Worm (Caenorhabditis elegans) whole organism, early embryonic: ENCODE measurements around the gene ral-1.

Experiments used
- B0310.2 ChIP-seq: sonication (generic microtip); optimal IDR thresholded peaks from 2 replicates; lab custom pipeline; 2016; ENCODE audit warnings: mild to moderate bottlenecking, missing genetic modification characterization, missing compliant biosample characterization
- F13C5.2 ChIP-seq: sonication (generic microtip); optimal IDR thresholded peaks from 2 replicates; lab custom pipeline; 2017; ENCODE audit warnings: mild to moderate bottlenecking, missing genetic modification characterization, inconsistent platforms, missing compliant biosample characterization
- aly-1 ChIP-seq: sonication (generic microtip); optimal IDR thresholded peaks from 2 replicates; lab custom pipeline; 2016; ENCODE audit warnings: missing genetic modification characterization, missing compliant biosample characterization
- ama-1 ChIP-seq: fragments of 150-350 bp; optimal IDR thresholded peaks from 2 replicates; lab custom pipeline; 2014
- ceh-13 ChIP-seq: fragments of 200-800 bp; sonication (Bioruptor generic); optimal IDR thresholded peaks from 2 replicates; lab custom pipeline; 2018; ENCODE audit warnings: mild to moderate bottlenecking, missing genetic modification characterization, missing compliant biosample characterization
- ceh-36 ChIP-seq: sonication (generic microtip); optimal IDR thresholded peaks from 2 replicates; lab custom pipeline; 2016; ENCODE audit warnings: missing genetic modification characterization, inconsistent platforms, missing compliant biosample characterization
- ets-7 ChIP-seq: sonication (generic microtip); optimal IDR thresholded peaks from 2 replicates; lab custom pipeline; 2016; ENCODE audit warnings: missing genotype, missing genetic modification characterization, missing compliant biosample characterization
- flt-1 ChIP-seq: fragments of 200-800 bp; sonication (Bioruptor generic); IDR thresholded peaks from 2 replicates; pipeline ENCODE4 v1.3.6; 2022; ENCODE audit warnings: missing genetic modification characterization, missing compliant biosample characterization
- hmbx-1 ChIP-seq: sonication (generic microtip); optimal IDR thresholded peaks from 2 replicates; lab custom pipeline; 2016; ENCODE audit warnings: mild to moderate bottlenecking, missing genetic modification characterization, missing compliant biosample characterization
- hmg-4 ChIP-seq: fragments of 200-800 bp; sonication (Bioruptor generic); optimal IDR thresholded peaks from 2 replicates; lab custom pipeline; 2018; ENCODE audit warnings: mild to moderate bottlenecking, missing genetic modification characterization, missing compliant biosample characterization
- hnd-1 ChIP-seq: sonication (generic microtip); optimal IDR thresholded peaks from 2 replicates; lab custom pipeline; 2016; ENCODE audit warnings: missing genetic modification characterization, missing compliant biosample characterization
- pes-1 ChIP-seq: fragments of 200-800 bp; sonication (Bioruptor generic); IDR thresholded peaks from 2 replicates; pipeline ENCODE4 v1.3.6; 2022; ENCODE audit warnings: missing genetic modification reagents, missing genetic modification characterization, missing compliant biosample characterization
- scrt-1 ChIP-seq: fragments of 200-800 bp; sonication (Bioruptor generic); IDR thresholded peaks from 2 replicates; pipeline ENCODE4 v1.3.6; 2022; ENCODE audit warnings: missing genetic modification characterization, missing compliant biosample characterization
- sea-1 ChIP-seq: fragments of 200-800 bp; sonication (Bioruptor generic); conservative IDR thresholded peaks from 2 replicates; pipeline ENCODE4 v1.3.6; 2022; ENCODE audit warnings: missing genetic modification characterization, missing compliant biosample characterization
- tbx-11 ChIP-seq: fragments of 200-800 bp; sonication (Bioruptor generic); IDR thresholded peaks from 2 replicates; pipeline ENCODE4 v1.3.6; 2022; ENCODE audit warnings: missing genetic modification characterization, missing compliant biosample characterization
- tbx-37 ChIP-seq: fragments of 200-800 bp; sonication (Bioruptor generic); conservative IDR thresholded peaks from 2 replicates; pipeline ENCODE4 v1.3.6; 2022; ENCODE audit warnings: missing genetic modification reagents, missing genetic modification characterization, missing compliant biosample characterization
- tra-4 ChIP-seq: sonication (generic microtip); optimal IDR thresholded peaks from 2 replicates; lab custom pipeline; 2017; ENCODE audit warnings: missing genetic modification characterization, missing compliant biosample characterization

Gene ral-1

DNA sequence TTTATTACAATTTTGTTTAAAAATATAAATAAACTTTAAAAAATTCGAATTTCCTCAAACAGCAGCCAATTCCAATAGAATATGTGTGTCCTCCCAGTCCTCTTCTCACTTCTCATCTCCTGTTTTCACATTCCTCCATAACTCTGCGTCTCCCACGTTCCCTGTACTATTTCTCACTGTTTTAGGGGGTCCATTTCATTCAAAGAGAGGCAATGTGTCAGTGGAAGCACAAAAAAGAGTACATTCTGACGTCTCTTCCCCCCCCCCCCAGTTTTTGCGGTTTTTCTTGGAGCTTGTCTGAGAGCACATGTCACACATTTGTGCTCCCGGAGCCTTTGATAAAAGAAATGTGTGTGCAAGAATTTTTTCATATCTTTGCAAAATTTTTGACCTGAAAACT lies 6.6 kb upstream of the ral-1 start:
- TF ChIP-seq flt-1 (no peak), B0310.2 (tag; lab: Kevin White, UChicago) (no peak), tbx-11 (GFP tag; lab: Robert Waterston, UW) (no peak), hmbx-1 (tag; lab: Kevin White, UChicago) (no peak), ceh-13 (no peak), F13C5.2 (tag; lab: Kevin White, UChicago) (no peak), pes-1 (GFP tag; lab: Robert Waterston, UW) (no peak), sea-1 (GFP tag; lab: Robert Waterston, UW) (no peak), ceh-36 (tag; lab: Kevin White, UChicago) (no peak), scrt-1 (GFP tag; lab: Robert Waterston, UW) (no peak), hmg-4 (GFP tag; lab: Kevin White, UChicago) (no peak), aly-1 (tag; lab: Kevin White, UChicago) (no peak), ets-7 (tag; lab: Kevin White, UChicago) (no peak), tra-4 (tag; lab: Kevin White, UChicago) (no peak), ama-1 (lab: Kevin White, UChicago) (no peak)

DNA sequence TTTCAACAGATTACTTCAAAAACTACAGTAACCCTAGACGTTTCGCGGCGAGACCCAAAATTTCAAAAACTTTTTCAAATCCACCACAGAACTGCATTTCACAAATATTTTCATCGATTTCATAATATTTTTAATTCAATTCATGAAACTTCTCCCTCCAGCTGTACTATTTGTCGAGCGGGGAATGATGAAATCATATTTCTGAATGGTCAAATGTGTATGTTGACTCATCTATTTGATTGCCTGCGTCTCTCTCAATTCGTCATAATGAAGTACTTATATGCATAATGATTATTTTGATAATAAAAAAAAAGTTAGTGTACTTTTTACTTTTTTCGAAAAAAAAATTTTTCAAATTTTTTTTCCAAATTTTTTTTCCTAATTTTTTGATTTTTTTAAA lies 4.8 kb upstream of the ral-1 start:
- TF ChIP-seq sea-1 (GFP tag; lab: Robert Waterston, UW): no peak
- TF ChIP-seq tbx-37 (GFP tag; lab: Robert Waterston, UW): no peak
- no peak for TF ChIP-seq pes-1 (GFP tag; lab: Robert Waterston, UW)
- no peak for TF ChIP-seq ets-7 (tag; lab: Kevin White, UChicago)
- no peak for TF ChIP-seq ama-1 (lab: Kevin White, UChicago)
- no peak for TF ChIP-seq hmg-4 (GFP tag; lab: Kevin White, UChicago)
- no peak for TF ChIP-seq flt-1
- no peak for TF ChIP-seq ceh-36 (tag; lab: Kevin White, UChicago)
- no peak for TF ChIP-seq F13C5.2 (tag; lab: Kevin White, UChicago)
- TF ChIP-seq tbx-11 (GFP tag; lab: Robert Waterston, UW): no peak
- TF ChIP-seq scrt-1 (GFP tag; lab: Robert Waterston, UW): no peak
- TF ChIP-seq B0310.2 (tag; lab: Kevin White, UChicago): no peak
- no peak for TF ChIP-seq ceh-13
- TF ChIP-seq hmbx-1 (tag; lab: Kevin White, UChicago): no peak
- no peak for TF ChIP-seq hnd-1 (tag; lab: Kevin White, UChicago)
- TF ChIP-seq tra-4 (tag; lab: Kevin White, UChicago): no peak
- no peak for TF ChIP-seq aly-1 (tag; lab: Kevin White, UChicago)

DNA sequence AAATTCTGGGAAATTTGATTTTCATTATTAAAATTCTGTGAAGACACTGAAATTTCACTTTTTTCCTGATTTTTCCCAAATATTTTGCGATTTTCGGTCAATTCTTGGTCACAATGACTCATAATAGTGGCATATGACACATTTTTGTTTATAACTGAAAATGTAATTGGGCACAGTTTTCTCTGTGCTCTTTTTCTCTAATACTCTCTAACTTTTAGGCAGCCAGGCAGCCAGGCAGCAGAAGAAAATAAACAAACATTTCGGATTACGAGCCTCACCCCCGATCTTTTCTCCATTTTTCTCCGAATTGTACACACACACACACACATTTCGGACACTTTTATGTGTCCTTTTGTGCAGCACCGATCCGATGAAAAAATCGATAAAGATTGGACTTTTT lies 3.7 kb upstream of the ral-1 start:
- no peak for TF ChIP-seq B0310.2 (tag; lab: Kevin White, UChicago)
- no peak for TF ChIP-seq hmg-4 (GFP tag; lab: Kevin White, UChicago)

DNA sequence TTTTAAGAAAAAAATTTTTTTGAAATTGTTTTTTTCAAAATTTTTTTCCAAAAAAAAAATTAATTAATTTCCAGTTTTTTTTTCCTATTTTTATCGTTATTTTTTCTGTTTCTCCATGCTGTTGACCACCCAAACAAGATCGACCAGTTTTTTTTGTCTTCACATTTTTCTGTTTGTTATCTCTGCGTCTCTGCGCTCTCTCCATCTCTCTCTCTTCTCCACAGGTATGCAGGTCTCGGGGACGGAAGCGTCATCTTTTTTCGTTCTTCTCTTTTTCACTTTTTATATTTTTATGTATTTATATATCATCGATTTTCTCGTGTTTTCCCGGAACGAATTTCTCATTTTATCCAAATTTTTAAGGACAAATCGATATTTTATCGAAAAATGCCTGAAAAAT lies 2.2 kb upstream of the ral-1 start:
- no peak for TF ChIP-seq scrt-1 (GFP tag; lab: Robert Waterston, UW)
- no peak for TF ChIP-seq F13C5.2 (tag; lab: Kevin White, UChicago)
- TF ChIP-seq aly-1 (tag; lab: Kevin White, UChicago): no peak
- no peak for TF ChIP-seq ets-7 (tag; lab: Kevin White, UChicago)
- no peak for TF ChIP-seq tra-4 (tag; lab: Kevin White, UChicago)
- no peak for TF ChIP-seq tbx-11 (GFP tag; lab: Robert Waterston, UW)
- no peak for TF ChIP-seq flt-1
- TF ChIP-seq ceh-36 (tag; lab: Kevin White, UChicago): no peak
- TF ChIP-seq tbx-37 (GFP tag; lab: Robert Waterston, UW): no peak
- TF ChIP-seq B0310.2 (tag; lab: Kevin White, UChicago): no peak
- TF ChIP-seq hnd-1 (tag; lab: Kevin White, UChicago): no peak
- TF ChIP-seq sea-1 (GFP tag; lab: Robert Waterston, UW): no peak
- no peak for TF ChIP-seq ceh-13
- TF ChIP-seq hmbx-1 (tag; lab: Kevin White, UChicago): no peak
- no peak for TF ChIP-seq pes-1 (GFP tag; lab: Robert Waterston, UW)
- no peak for TF ChIP-seq ama-1 (lab: Kevin White, UChicago)
- TF ChIP-seq hmg-4 (GFP tag; lab: Kevin White, UChicago): no peak

- TF ChIP-seq pes-1 (GFP tag; lab: Robert Waterston, UW): no peak
- no peak for TF ChIP-seq sea-1 (GFP tag; lab: Robert Waterston, UW)
- TF ChIP-seq F13C5.2 (tag; lab: Kevin White, UChicago): no peak
- TF ChIP-seq ama-1 (lab: Kevin White, UChicago): no peak
- TF ChIP-seq scrt-1 (GFP tag; lab: Robert Waterston, UW): no peak
- no peak for TF ChIP-seq aly-1 (tag; lab: Kevin White, UChicago)
- no peak for TF ChIP-seq hmbx-1 (tag; lab: Kevin White, UChicago)
- no peak for TF ChIP-seq tra-4 (tag; lab: Kevin White, UChicago)
- TF ChIP-seq ceh-36 (tag; lab: Kevin White, UChicago): no peak
- TF ChIP-seq hmg-4 (GFP tag; lab: Kevin White, UChicago): no peak
- TF ChIP-seq flt-1: no peak
Measured at ce11 chrIII:3309700-3310099, 1.4 kb upstream of the ral-1 start.

DNA sequence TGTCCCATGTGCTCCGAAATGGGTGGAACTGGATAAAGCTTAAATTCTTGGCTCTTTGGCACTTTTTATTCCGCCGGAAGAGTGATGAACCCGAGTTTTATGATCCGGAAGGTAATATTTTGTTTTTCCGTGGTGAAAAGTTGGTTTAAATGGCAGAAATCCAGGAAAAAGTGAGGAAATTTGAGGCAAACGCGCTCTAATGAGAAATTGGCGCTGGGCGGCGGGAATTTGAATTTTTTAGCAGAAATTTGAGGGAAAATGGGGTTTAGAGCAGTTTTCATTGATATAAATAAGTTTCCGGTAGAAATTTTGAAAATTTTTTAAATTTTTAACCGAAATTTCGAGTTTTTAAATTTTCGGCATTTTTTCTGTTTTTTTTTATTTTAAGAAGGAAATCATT lies 497 bp downstream of the ral-1 start:
- TF ChIP-seq flt-1 (no peak), hnd-1 (tag; lab: Kevin White, UChicago) (no peak), pes-1 (GFP tag; lab: Robert Waterston, UW) (no peak), tbx-11 (GFP tag; lab: Robert Waterston, UW) (no peak), hmg-4 (GFP tag; lab: Kevin White, UChicago) (no peak), ama-1 (lab: Kevin White, UChicago) (no peak), aly-1 (tag; lab: Kevin White, UChicago) (no peak), sea-1 (GFP tag; lab: Robert Waterston, UW) (no peak), hmbx-1 (tag; lab: Kevin White, UChicago) (no peak), ceh-36 (tag; lab: Kevin White, UChicago) (no peak), ceh-13 (no peak), B0310.2 (tag; lab: Kevin White, UChicago) (no peak), F13C5.2 (tag; lab: Kevin White, UChicago) (no peak)

DNA sequence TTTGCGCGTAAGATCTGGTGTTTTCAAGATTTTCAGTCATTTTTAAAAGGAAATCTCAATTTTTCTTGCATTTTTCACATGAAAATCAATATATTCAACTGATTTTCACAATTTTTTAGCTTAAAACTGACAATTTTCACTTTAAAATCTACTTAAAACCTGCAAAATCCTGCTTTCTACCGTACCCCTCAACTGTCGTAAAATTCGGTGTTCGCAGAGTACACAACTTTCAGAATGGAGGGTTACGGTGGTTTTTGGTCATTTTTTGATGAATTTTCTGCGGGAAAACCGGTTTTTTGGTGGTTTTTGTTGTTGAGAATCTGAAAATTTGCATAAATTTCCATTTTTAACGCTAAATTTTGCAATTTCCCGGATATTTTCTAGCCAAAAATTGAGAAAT lies 1.0 kb downstream of the ral-1 start:
- TF ChIP-seq B0310.2 (tag; lab: Kevin White, UChicago): no peak
- TF ChIP-seq sea-1 (GFP tag; lab: Robert Waterston, UW): no peak
- no peak for TF ChIP-seq hmg-4 (GFP tag; lab: Kevin White, UChicago)
- TF ChIP-seq ama-1 (lab: Kevin White, UChicago): no peak
- TF ChIP-seq hmbx-1 (tag; lab: Kevin White, UChicago): no peak
- no peak for TF ChIP-seq hnd-1 (tag; lab: Kevin White, UChicago)
- no peak for TF ChIP-seq F13C5.2 (tag; lab: Kevin White, UChicago)
- no peak for TF ChIP-seq scrt-1 (GFP tag; lab: Robert Waterston, UW)
- no peak for TF ChIP-seq flt-1
- TF ChIP-seq aly-1 (tag; lab: Kevin White, UChicago): no peak
- TF ChIP-seq tra-4 (tag; lab: Kevin White, UChicago): no peak
- TF ChIP-seq ceh-13: no peak
- TF ChIP-seq pes-1 (GFP tag; lab: Robert Waterston, UW): no peak
- no peak for TF ChIP-seq tbx-37 (GFP tag; lab: Robert Waterston, UW)
- TF ChIP-seq ceh-36 (tag; lab: Kevin White, UChicago): no peak
- no peak for TF ChIP-seq ets-7 (tag; lab: Kevin White, UChicago)
- TF ChIP-seq tbx-11 (GFP tag; lab: Robert Waterston, UW): no peak
